Worm (Caenorhabditis elegans): Measurements from ENCODE around the gene srbc-24.

DNA sequence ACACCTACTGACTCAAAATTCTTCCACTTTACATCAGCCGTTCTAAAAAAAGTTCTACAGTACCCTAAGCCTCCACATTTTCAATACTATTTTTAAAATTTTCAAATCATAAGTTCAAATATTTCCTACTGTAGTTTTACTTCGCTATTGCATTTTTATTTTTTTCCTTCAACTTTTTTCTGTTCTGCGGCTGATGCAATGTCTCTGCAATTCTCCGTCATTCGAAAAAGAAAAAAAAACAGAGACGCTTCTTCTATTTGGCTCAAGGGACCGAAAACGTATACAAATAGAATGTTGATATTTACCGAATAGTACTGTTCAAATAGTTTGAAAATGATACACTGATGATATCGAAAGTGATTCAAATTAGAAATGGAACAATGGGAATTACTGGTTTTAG lies 13.3 kb upstream of the srbc-24 start:
- no peak for TF ChIP-seq ceh-44 (GFP tag; IDR thresholded peaks at IDR 0.05)
- no peak for TF ChIP-seq zag-1 (tag; optimal IDR thresholded peaks at IDR 0.05)
- no peak for TF ChIP-seq R02D3.7 (tag; optimal IDR thresholded peaks at IDR 0.05)
- no peak for TF ChIP-seq mdl-1 (tag; optimal IDR thresholded peaks at IDR 0.05)

All from whole organism, L4 larva.